Fruit fly (Drosophila melanogaster) whole organism, adult: Measurements from ENCODE around the gene CG15594.

Experiments used
- CG11617 ChIP-seq: fragments of 200-800 bp; sonication (Bioruptor generic); optimal IDR thresholded peaks from 2 replicates; lab custom pipeline; 2017; ENCODE audit warnings: mild to moderate bottlenecking, missing biosample characterization, missing genetic modification reagents, missing genetic modification characterization
- CG12768 ChIP-seq: fragments of 200-800 bp; sonication (Bioruptor generic); optimal IDR thresholded peaks from 2 replicates; lab custom pipeline; 2017; ENCODE audit warnings: missing biosample characterization, missing genetic modification characterization, mild to moderate bottlenecking, moderate library complexity, missing genetic modification reagents
- CG14711 ChIP-seq: fragments of 200-800 bp; sonication (Bioruptor generic); optimal IDR thresholded peaks from 2 replicates; lab custom pipeline; 2018; ENCODE audit warnings: missing biosample characterization, mild to moderate bottlenecking, missing genetic modification characterization, moderate library complexity
- CG1620 ChIP-seq: fragments of 200-800 bp; sonication (Bioruptor generic); optimal IDR thresholded peaks from 2 replicates; lab custom pipeline; 2016; ENCODE audit warnings: missing biosample characterization, missing genetic modification characterization
- CG33017 ChIP-seq: fragments of 200-800 bp; sonication (Bioruptor generic); optimal IDR thresholded peaks from 2 replicates; lab custom pipeline; 2018; ENCODE audit warnings: missing biosample characterization, mild to moderate bottlenecking, missing genetic modification characterization, moderate library complexity
- CG5204 ChIP-seq: fragments of 200-800 bp; sonication (Bioruptor generic); optimal IDR thresholded peaks from 2 replicates; lab custom pipeline; 2016; ENCODE audit warnings: missing biosample characterization, missing genetic modification characterization
- CG7045 ChIP-seq: fragments of 200-800 bp; sonication (Bioruptor generic); optimal IDR thresholded peaks from 2 replicates; lab custom pipeline; 2017; ENCODE audit warnings: missing biosample characterization, mild to moderate bottlenecking, missing genetic modification characterization
- CG7101 ChIP-seq: fragments of 200-800 bp; sonication (Bioruptor generic); optimal IDR thresholded peaks from 2 replicates; lab custom pipeline; 2018; ENCODE audit warnings: missing biosample characterization, mild to moderate bottlenecking, missing genetic modification characterization, moderate library complexity
- Clk ChIP-seq: fragments of 200-800 bp; sonication (Bioruptor generic); optimal IDR thresholded peaks from 2 replicates; lab custom pipeline; 2017; ENCODE audit warnings: missing biosample characterization, missing genetic modification characterization
- Crg-1 ChIP-seq: fragments of 200-800 bp; sonication (Bioruptor generic); optimal IDR thresholded peaks from 2 replicates; lab custom pipeline; 2016; ENCODE audit warnings: missing biosample characterization, missing genetic modification characterization
- Hr96 ChIP-seq: fragments of 200-800 bp; sonication (Bioruptor generic); optimal IDR thresholded peaks from 2 replicates; lab custom pipeline; 2016; ENCODE audit warnings: missing biosample characterization, missing genetic modification characterization
- Mnt ChIP-seq: fragments of 200-800 bp; sonication (Bioruptor generic); optimal IDR thresholded peaks from 2 replicates; lab custom pipeline; 2016; ENCODE audit warnings: missing biosample characterization, mild to moderate bottlenecking, missing genetic modification characterization
- bab1 ChIP-seq: fragments of 200-800 bp; sonication (Bioruptor generic); optimal IDR thresholded peaks from 3 replicates; lab custom pipeline; 2019; ENCODE audit warnings: missing biosample characterization, mild to moderate bottlenecking, missing genetic modification characterization, moderate library complexity
- cic ChIP-seq: fragments of 200-800 bp; sonication (Bioruptor generic); optimal IDR thresholded peaks from 2 replicates; lab custom pipeline; 2017; ENCODE audit warnings: missing biosample characterization, mild to moderate bottlenecking, missing genetic modification characterization, moderate library complexity
- cnc ChIP-seq, 2 experiments: fragments of >200 bp; optimal IDR thresholded peaks; 2 replicates each; lab custom pipeline; 2017
- kay ChIP-seq: fragments of 200-800 bp; sonication (Bioruptor generic); peaks from one replicate; lab custom pipeline; 2016; ENCODE audit warnings: missing biosample characterization, missing genetic modification characterization, borderline replicate concordance
- ovo ChIP-seq: fragments of 200-800 bp; sonication (Bioruptor generic); optimal IDR thresholded peaks from 2 replicates; lab custom pipeline; 2016; ENCODE audit warnings: missing biosample characterization, missing genetic modification characterization
- pad ChIP-seq: fragments of 200-800 bp; sonication (Bioruptor generic); optimal IDR thresholded peaks from 3 replicates; lab custom pipeline; 2017; ENCODE audit warnings: missing biosample characterization, missing genetic modification characterization, mild to moderate bottlenecking, moderate library complexity, missing genetic modification reagents
- tj ChIP-seq: fragments of 200-800 bp; sonication (Bioruptor generic); optimal IDR thresholded peaks from 3 replicates; lab custom pipeline; 2017; ENCODE audit warnings: missing biosample characterization, mild to moderate bottlenecking, missing genetic modification characterization, moderate library complexity
- toe ChIP-seq: fragments of 200-800 bp; sonication (Bioruptor generic); optimal IDR thresholded peaks from 2 replicates; lab custom pipeline; 2016; ENCODE audit warnings: missing biosample characterization, missing genetic modification characterization

The CG15594 gene

dm6 chr3R:6297164-6297563 is 9.6 kb downstream of the CG15594 start:
- TF ChIP-seq Hr96 (GFP tag; lab: Kevin White, UChicago) (no peak), CG5204 (GFP tag; lab: Kevin White, UChicago) (no peak), CG33017 (tag; lab: Kevin White, UChicago) (no peak), CG7101 (tag; lab: Kevin White, UChicago) (no peak), ovo (GFP tag; lab: Kevin White, UChicago) (no peak), CG12768 (GFP tag; lab: Kevin White, UChicago) (no peak), bab1 (no peak), CG7045 (no peak), tj (GFP tag; lab: Kevin White, UChicago) (no peak), pad (GFP tag; lab: Kevin White, UChicago) (no peak), Mnt (GFP tag; lab: Kevin White, UChicago) (no peak), Clk (GFP tag; lab: Kevin White, UChicago) (no peak), CG11617 (GFP tag; lab: Kevin White, UChicago) (no peak)

dm6 chr3R:6298828-6299227 is 11.3 kb downstream of the CG15594 start, which contains the start of gene Osi14:
Gene Osi14, plus strand, starts transcription at chr3R:6299128.
- no peak for TF ChIP-seq Crg-1
- TF ChIP-seq pad (GFP tag; lab: Kevin White, UChicago), result no peak
- no peak for TF ChIP-seq CG1620 (GFP tag; lab: Kevin White, UChicago)
- no peak for TF ChIP-seq CG5204 (GFP tag; lab: Kevin White, UChicago)
- no peak for TF ChIP-seq kay (GFP tag; lab: Kevin White, UChicago)
- no peak for TF ChIP-seq Hr96 (GFP tag; lab: Kevin White, UChicago)
- no peak for TF ChIP-seq Mnt (GFP tag; lab: Kevin White, UChicago)

dm6 chr3R:6301257-6301839 is 13.8 kb downstream of the CG15594 start, which contains the start of gene Osi15:
Gene Osi15, plus strand, starts transcription at chr3R:6301804.
- TF ChIP-seq CG7045 (no peak), CG7101 (tag; lab: Kevin White, UChicago) (no peak), CG14711 (no peak)

- TF ChIP-seq pad (GFP tag; lab: Kevin White, UChicago) (no peak), CG7045 (no peak), CG1620 (GFP tag; lab: Kevin White, UChicago) (no peak), ovo (GFP tag; lab: Kevin White, UChicago) (no peak), CG14711 (no peak), tj (GFP tag; lab: Kevin White, UChicago) (no peak), CG33017 (tag; lab: Kevin White, UChicago) (no peak), cic (GFP tag; lab: Kevin White, UChicago) (no peak), Hr96 (GFP tag; lab: Kevin White, UChicago) (no peak), CG11617 (GFP tag; lab: Kevin White, UChicago) (no peak), toe (GFP tag; lab: Kevin White, UChicago) (no peak), CG12768 (GFP tag; lab: Kevin White, UChicago) (no peak), CG5204 (GFP tag; lab: Kevin White, UChicago) (no peak), kay (GFP tag; lab: Kevin White, UChicago) (no peak), Clk (GFP tag; lab: Kevin White, UChicago) (no peak), CG7101 (tag; lab: Kevin White, UChicago) (no peak), Crg-1 (no peak), bab1 (no peak), cnc (optimal IDR thresholded peaks at IDR 0.05; lab: Kevin White, UChicago) (no peak), Mnt (GFP tag; lab: Kevin White, UChicago) (no peak)
Observed at dm6 chr3R:6303738-6304137, 16.2 kb downstream of the CG15594 start, which contains the start of gene CG46396. Gene CG46396, plus strand, starts transcription at chr3R:6304038.

- TF ChIP-seq kay (GFP tag; lab: Kevin White, UChicago) (no peak), cic (GFP tag; lab: Kevin White, UChicago) (no peak), CG5204 (GFP tag; lab: Kevin White, UChicago) (no peak), cnc (optimal IDR thresholded peaks at IDR 0.05; lab: Kevin White, UChicago) (no peak), Mnt (GFP tag; lab: Kevin White, UChicago) (no peak), CG12768 (GFP tag; lab: Kevin White, UChicago) (no peak), CG1620 (GFP tag; lab: Kevin White, UChicago) (no peak), CG33017 (tag; lab: Kevin White, UChicago) (no peak), Crg-1 (no peak), tj (GFP tag; lab: Kevin White, UChicago) (no peak), Clk (GFP tag; lab: Kevin White, UChicago) (no peak), CG14711 (no peak), pad (GFP tag; lab: Kevin White, UChicago) (no peak), CG7101 (tag; lab: Kevin White, UChicago) (no peak), CG11617 (GFP tag; lab: Kevin White, UChicago) (no peak)
Observed at dm6 chr3R:6304947-6305346, 17.4 kb downstream of the CG15594 start, which contains the start of gene Osi16. Gene Osi16, plus strand, starts transcription at chr3R:6305247.

dm6 chr3R:6306584-6306983 is 19.1 kb downstream of the CG15594 start, which contains the start of gene CG46026:
Gene CG46026, plus strand, starts transcription at chr3R:6306884.
- TF ChIP-seq Mnt (GFP tag; lab: Kevin White, UChicago), result no peak
- no peak for TF ChIP-seq CG14711
- no peak for TF ChIP-seq pad (GFP tag; lab: Kevin White, UChicago)
- TF ChIP-seq cnc (optimal IDR thresholded peaks at IDR 0.05; lab: Kevin White, UChicago), result no peak
- no peak for TF ChIP-seq Clk (GFP tag; lab: Kevin White, UChicago)
- no peak for TF ChIP-seq CG1620 (GFP tag; lab: Kevin White, UChicago)
- no peak for TF ChIP-seq CG5204 (GFP tag; lab: Kevin White, UChicago)
- TF ChIP-seq ovo (GFP tag; lab: Kevin White, UChicago), result no peak
- no peak for TF ChIP-seq Hr96 (GFP tag; lab: Kevin White, UChicago)
- no peak for TF ChIP-seq bab1
- TF ChIP-seq toe (GFP tag; lab: Kevin White, UChicago), result no peak
- TF ChIP-seq tj (GFP tag; lab: Kevin White, UChicago), result no peak
- no peak for TF ChIP-seq cic (GFP tag; lab: Kevin White, UChicago)
- TF ChIP-seq Crg-1, result no peak
- no peak for TF ChIP-seq CG7045
- TF ChIP-seq CG11617 (GFP tag; lab: Kevin White, UChicago), result no peak
- no peak for TF ChIP-seq CG33017 (tag; lab: Kevin White, UChicago)
- TF ChIP-seq CG7101 (tag; lab: Kevin White, UChicago), result no peak
- no peak for TF ChIP-seq CG12768 (GFP tag; lab: Kevin White, UChicago)
- no peak for TF ChIP-seq kay (GFP tag; lab: Kevin White, UChicago)
